Worm (Caenorhabditis elegans): ENCODE measurements around the gene ule-5.

DNA sequence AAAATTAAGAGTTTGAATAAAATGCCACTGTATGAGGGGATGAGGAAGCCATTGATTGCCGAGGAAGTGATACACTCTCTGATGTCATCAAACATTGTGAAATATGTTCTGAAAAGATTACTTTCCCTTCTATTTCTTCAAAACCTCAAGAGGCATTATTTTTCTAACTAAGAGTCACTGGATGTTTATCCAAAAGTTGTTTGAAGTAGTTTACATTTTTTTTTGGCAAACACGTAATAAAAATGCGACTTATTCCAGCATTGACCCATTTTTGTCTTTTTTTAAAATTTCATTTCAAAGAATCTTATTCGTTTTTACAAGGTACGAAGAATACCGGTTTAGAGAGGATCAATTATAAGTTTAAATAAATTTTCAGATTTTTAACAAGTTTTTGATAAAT, 24.3 kb downstream of the ule-5 start, which contains the start of gene Y62H9A.11:
- no peak for TF ChIP-seq nfya-1 (tag; optimal IDR thresholded peaks at IDR 0.05; ENCODE audit: borderline replicate concordance, insufficient read depth)
- TF ChIP-seq bed-2 (GFP tag; IDR thresholded peaks at IDR 0.05) = no peak
- no peak for TF ChIP-seq chd-7 (tag; optimal IDR thresholded peaks at IDR 0.05)
- no peak for TF ChIP-seq tlf-1 (GFP tag; optimal IDR thresholded peaks at IDR 0.05)
- no peak for TF ChIP-seq unc-130 (GFP tag; optimal IDR thresholded peaks at IDR 0.05)
- TF ChIP-seq ztf-18 (tag; optimal IDR thresholded peaks at IDR 0.05) = no peak
- no peak for TF ChIP-seq dox-1 (GFP tag; IDR thresholded peaks at IDR 0.05)
- TF ChIP-seq Y67H2A.10 (GFP tag; conservative IDR thresholded peaks at IDR 0.05) = no peak
- TF ChIP-seq B0261.1 (tag; optimal IDR thresholded peaks at IDR 0.05) = no peak
- TF ChIP-seq pha-4 (tag; optimal IDR thresholded peaks at IDR 0.05) = no peak
- TF ChIP-seq dpl-1 (GFP tag; optimal IDR thresholded peaks at IDR 0.05) = no peak

All from whole organism, young adult.